Worm (Caenorhabditis elegans): ENCODE data around the gene C45B11.2.

Gene C45B11.2

ce11 chrV:11030675-11031074 is 11.8 kb upstream of the C45B11.2 start:
- TF ChIP-seq nfya-2 (GFP tag; IDR thresholded peaks at IDR 0.05) (no peak), F10E7.11 (tag; optimal IDR thresholded peaks at IDR 0.05) (no peak), hmg-1.2 (GFP tag; IDR thresholded peaks at IDR 0.05) (no peak), attf-3 (GFP tag; conservative IDR thresholded peaks at IDR 0.05) (no peak), madf-6 (GFP tag; IDR thresholded peaks at IDR 0.05) (no peak), him-1 (tag; optimal IDR thresholded peaks at IDR 0.05) (no peak), ztf-26 (tag; optimal IDR thresholded peaks at IDR 0.05) (no peak), C17E4.6 (GFP tag; IDR thresholded peaks at IDR 0.05) (no peak), ztf-3 (GFP tag; optimal IDR thresholded peaks at IDR 0.05) (no peak), ztf-25 (GFP tag; IDR thresholded peaks at IDR 0.05) (no peak), aptf-2 (GFP tag; conservative IDR thresholded peaks at IDR 0.05) (no peak)

ce11 chrV:11033241-11033640 is 9.3 kb upstream of the C45B11.2 start:
- TF ChIP-seq T26A5.8 (tag; optimal IDR thresholded peaks at IDR 0.05): no peak
- TF ChIP-seq gei-17 (GFP tag; optimal IDR thresholded peaks at IDR 0.05): no peak
- TF ChIP-seq aptf-2 (GFP tag; conservative IDR thresholded peaks at IDR 0.05): no peak
- no peak for TF ChIP-seq rec-8 (tag; optimal IDR thresholded peaks at IDR 0.05)
- no peak for TF ChIP-seq ama-1 (optimal IDR thresholded peaks at IDR 0.05)
- TF ChIP-seq ama-1 (GFP tag; optimal IDR thresholded peaks at IDR 0.05): no peak
- TF ChIP-seq zfh-2 (GFP tag; conservative IDR thresholded peaks at IDR 0.05): no peak
- TF ChIP-seq hmg-20 (GFP tag; IDR thresholded peaks at IDR 0.05): no peak
- TF ChIP-seq sptf-2 (GFP tag; optimal IDR thresholded peaks at IDR 0.05): no peak
- no peak for TF ChIP-seq nhr-27 (tag; optimal IDR thresholded peaks at IDR 0.05)
- TF ChIP-seq Y53F4B.3 (GFP tag; IDR thresholded peaks at IDR 0.05): no peak
- TF ChIP-seq akir-1 (GFP tag; optimal IDR thresholded peaks at IDR 0.05): no peak
- no peak for TF ChIP-seq nhr-120 (GFP tag; IDR thresholded peaks at IDR 0.05)

ce11 chrV:11034748-11035147 is 7.8 kb upstream of the C45B11.2 start, which contains the start of gene pptr-2:
Gene pptr-2 (minus strand): TSS chrV:11034931.
- TF ChIP-seq aptf-3 (GFP tag; IDR thresholded peaks at IDR 0.05): no peak
- no peak for TF ChIP-seq zfh-2 (GFP tag; conservative IDR thresholded peaks at IDR 0.05)
- no peak for TF ChIP-seq dox-1 (GFP tag; IDR thresholded peaks at IDR 0.05)
- TF ChIP-seq pha-4 (tag; optimal IDR thresholded peaks at IDR 0.05): no peak
- no peak for TF ChIP-seq mxl-1 (tag; optimal IDR thresholded peaks at IDR 0.05)
- TF ChIP-seq dpff-1 (tag; optimal IDR thresholded peaks at IDR 0.05): no peak

- TF ChIP-seq Y56A3A.18 (GFP tag; IDR thresholded peaks at IDR 0.05) (no peak), Y67H2A.10 (GFP tag; conservative IDR thresholded peaks at IDR 0.05) (no peak), attf-3 (GFP tag; conservative IDR thresholded peaks at IDR 0.05) (peak; percentile 51; the same call in 1 of the 2 replicates), B0261.1 (tag; optimal IDR thresholded peaks at IDR 0.05) (peak; percentile 1), madf-8 (GFP tag; conservative IDR thresholded peaks at IDR 0.05) (no peak), nhr-120 (GFP tag; IDR thresholded peaks at IDR 0.05) (no peak), lin-40 (tag; optimal IDR thresholded peaks at IDR 0.05) (peak; percentile 63), egl-18 (GFP tag; IDR thresholded peaks at IDR 0.05) (no peak), let-607 (tag; optimal IDR thresholded peaks at IDR 0.05) (peak in 1 of 2 experiments; percentile 3), repo-1 (tag; optimal IDR thresholded peaks at IDR 0.05) (no peak), tbx-9 (tag; optimal IDR thresholded peaks at IDR 0.05; ENCODE audit: borderline replicate concordance) (no peak), hmg-20 (GFP tag; IDR thresholded peaks at IDR 0.05) (no peak), C17E4.6 (GFP tag; IDR thresholded peaks at IDR 0.05) (no peak), let-526 (GFP tag; IDR thresholded peaks at IDR 0.05) (no peak), aptf-2 (GFP tag; conservative IDR thresholded peaks at IDR 0.05) (0 out of 2 replicates have a peak, but pooled peaks have one; percentile 36), nhr-80 (tag; optimal IDR thresholded peaks at IDR 0.05) (peak; percentile 59), bed-2 (GFP tag; IDR thresholded peaks at IDR 0.05) (0 out of 2 replicates have a peak, but pooled peaks have one; percentile 69), lin-35 (GFP tag; optimal IDR thresholded peaks at IDR 0.05) (peak in 1 of 3 experiments; percentile 42), F52B5.7 (tag; optimal IDR thresholded peaks at IDR 0.05) (no peak), snpc-4 (GFP tag; optimal IDR thresholded peaks at IDR 0.05) (no peak), snpc-4 (tag; optimal IDR thresholded peaks at IDR 0.05) (peak in 1 of 4 experiments; percentile 38), mes-4 (tag; optimal IDR thresholded peaks at IDR 0.05) (no peak)
These were observed 3.0 kb upstream of the C45B11.2 start, which contains the start of gene pak-2 for ce11 chrV:11039379-11039954. Gene pak-2 (minus strand): TSS chrV:11039429.

Data from whole organism, young adult.